Fruit fly (Drosophila melanogaster) whole organism, adult: Measurements from ENCODE around the gene RapGAP1.

Experiments
- CG12768 ChIP-seq: fragments of 200-800 bp; sonication (Bioruptor generic); optimal IDR thresholded peaks from 2 replicates; lab custom pipeline; 2017; ENCODE audit warnings: missing biosample characterization, missing genetic modification characterization, mild to moderate bottlenecking, moderate library complexity, missing genetic modification reagents
- CG33017 ChIP-seq: fragments of 200-800 bp; sonication (Bioruptor generic); optimal IDR thresholded peaks from 2 replicates; lab custom pipeline; 2018; ENCODE audit warnings: missing biosample characterization, mild to moderate bottlenecking, missing genetic modification characterization, moderate library complexity
- CG7045 ChIP-seq: fragments of 200-800 bp; sonication (Bioruptor generic); optimal IDR thresholded peaks from 2 replicates; lab custom pipeline; 2017; ENCODE audit warnings: missing biosample characterization, mild to moderate bottlenecking, missing genetic modification characterization
- Clk ChIP-seq: fragments of 200-800 bp; sonication (Bioruptor generic); optimal IDR thresholded peaks from 2 replicates; lab custom pipeline; 2017; ENCODE audit warnings: missing biosample characterization, missing genetic modification characterization
- Mnt ChIP-seq: fragments of 200-800 bp; sonication (Bioruptor generic); optimal IDR thresholded peaks from 2 replicates; lab custom pipeline; 2016; ENCODE audit warnings: missing biosample characterization, mild to moderate bottlenecking, missing genetic modification characterization
- bab1 ChIP-seq: fragments of 200-800 bp; sonication (Bioruptor generic); optimal IDR thresholded peaks from 3 replicates; lab custom pipeline; 2019; ENCODE audit warnings: missing biosample characterization, mild to moderate bottlenecking, missing genetic modification characterization, moderate library complexity
- cnc ChIP-seq, 2 experiments: fragments of >200 bp; optimal IDR thresholded peaks; 2 replicates each; lab custom pipeline; 2017
- kay ChIP-seq: fragments of 200-800 bp; sonication (Bioruptor generic); peaks from one replicate; lab custom pipeline; 2016; ENCODE audit warnings: missing biosample characterization, missing genetic modification characterization, borderline replicate concordance
- ovo ChIP-seq: fragments of 200-800 bp; sonication (Bioruptor generic); optimal IDR thresholded peaks from 2 replicates; lab custom pipeline; 2016; ENCODE audit warnings: missing biosample characterization, missing genetic modification characterization
- pad ChIP-seq: fragments of 200-800 bp; sonication (Bioruptor generic); optimal IDR thresholded peaks from 3 replicates; lab custom pipeline; 2017; ENCODE audit warnings: missing biosample characterization, missing genetic modification characterization, mild to moderate bottlenecking, moderate library complexity, missing genetic modification reagents
- toe ChIP-seq: fragments of 200-800 bp; sonication (Bioruptor generic); optimal IDR thresholded peaks from 2 replicates; lab custom pipeline; 2016; ENCODE audit warnings: missing biosample characterization, missing genetic modification characterization

dm6 chr2L:7545608-7546275 lies 33.0 kb downstream of the RapGAP1 start:
- TF ChIP-seq pad (GFP tag; lab: Kevin White, UChicago), result no peak
- TF ChIP-seq kay (GFP tag; lab: Kevin White, UChicago), result no peak
- TF ChIP-seq CG33017, result no peak
- TF ChIP-seq CG12768, result no peak
- no peak for TF ChIP-seq ovo (GFP tag; lab: Kevin White, UChicago)
- no peak for TF ChIP-seq toe (GFP tag; lab: Kevin White, UChicago)
- TF ChIP-seq bab1 (GFP tag; lab: Kevin White, UChicago), result no peak
- TF ChIP-seq cnc (optimal IDR thresholded peaks at IDR 0.05; lab: Kevin White, UChicago), result no peak
- TF ChIP-seq CG7045 (GFP tag; lab: Kevin White, UChicago), result no peak
- TF ChIP-seq Mnt, result no peak
- TF ChIP-seq Clk (GFP tag; lab: Kevin White, UChicago), result no peak
